Worm (Caenorhabditis elegans): ENCODE data around the gene C31H1.5.

DNA sequence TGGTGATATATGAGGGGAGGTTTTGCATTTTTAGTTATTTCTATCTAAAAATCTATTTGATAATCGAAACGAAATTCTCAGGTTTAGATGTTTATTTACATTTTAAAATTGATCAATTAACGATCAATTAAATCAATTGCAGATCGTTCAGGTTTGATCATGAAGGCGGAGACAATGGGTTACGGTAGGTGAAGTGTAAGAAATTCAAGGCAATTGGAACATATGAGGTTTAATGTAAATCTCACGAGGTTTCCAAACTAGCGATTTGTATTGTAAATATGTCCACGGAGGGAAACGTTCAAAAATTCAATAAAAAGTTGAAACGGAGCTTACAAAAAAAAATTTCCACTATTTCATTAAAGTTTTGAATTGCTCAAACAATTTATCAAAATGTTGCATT, 17.1 kb downstream of the C31H1.5 start:
- TF ChIP-seq lin-40 (tag; optimal IDR thresholded peaks at IDR 0.05) (no peak), mcd-1 (GFP tag; IDR thresholded peaks at IDR 0.05) (no peak), F33H1.4 (GFP tag; IDR thresholded peaks at IDR 0.05) (no peak), athp-1 (tag; optimal IDR thresholded peaks at IDR 0.05) (no peak), lin-54 (GFP tag; optimal IDR thresholded peaks at IDR 0.05) (no peak), rcor-1 (GFP tag; IDR thresholded peaks at IDR 0.05) (no peak), ama-1 (optimal IDR thresholded peaks at IDR 0.05) (no peak), ama-1 (GFP tag; optimal IDR thresholded peaks at IDR 0.05) (no peak), bed-1 (GFP tag; IDR thresholded peaks at IDR 0.05) (no peak), efl-1 (GFP tag; optimal IDR thresholded peaks at IDR 0.05) (no peak), snpc-4 (GFP tag; optimal IDR thresholded peaks at IDR 0.05) (no peak), snpc-4 (tag; optimal IDR thresholded peaks at IDR 0.05) (no peak), B0019.2 (GFP tag; conservative IDR thresholded peaks at IDR 0.05) (no peak), madf-8 (GFP tag; conservative IDR thresholded peaks at IDR 0.05) (no peak)

All from whole organism, young adult.